Fruit fly (Drosophila melanogaster) whole organism, embryonic: Measurements from ENCODE around the gene CG15641.

ENCODE experiments used
- CG10267 ChIP-seq: fragments of 200-800 bp; sonication (Bioruptor generic); optimal IDR thresholded peaks from 2 replicates; lab custom pipeline; 2018; ENCODE audit warnings: missing biosample characterization, mild to moderate bottlenecking, missing genetic modification characterization, moderate library complexity
- CG11723 ChIP-seq: fragments of 200-800 bp; sonication (Bioruptor generic); optimal IDR thresholded peaks from 2 replicates; lab custom pipeline; 2017; ENCODE audit warnings: missing biosample characterization, mild to moderate bottlenecking, missing genetic modification characterization
- CG13287 ChIP-seq: fragments of 200-800 bp; sonication (Bioruptor generic); IDR thresholded peaks from 2 replicates; pipeline ENCODE4 v1.3.6; 2022; ENCODE audit warnings: missing biosample characterization, missing genetic modification characterization; ENCODE audit not compliant: partially characterized antibody
- CG13775 ChIP-seq: fragments of 200-800 bp; sonication (Bioruptor generic); optimal IDR thresholded peaks from 3 replicates; lab custom pipeline; 2017; ENCODE audit warnings: missing biosample characterization, mild to moderate bottlenecking, missing genetic modification characterization
- CG14860 ChIP-seq: fragments of 200-800 bp; sonication (Bioruptor generic); IDR thresholded peaks from 3 replicates; pipeline ENCODE4 v1.3.6; 2022; ENCODE audit warnings: missing biosample characterization, missing genetic modification characterization; ENCODE audit not compliant: partially characterized antibody
- CG15479 ChIP-seq: fragments of 200-800 bp; sonication (Bioruptor generic); optimal IDR thresholded peaks from 3 replicates; lab custom pipeline; 2019; ENCODE audit warnings: missing biosample characterization, mild to moderate bottlenecking, missing genetic modification characterization, moderate library complexity
- CG15514 ChIP-seq: fragments of 200-800 bp; sonication (Bioruptor generic); optimal IDR thresholded peaks from 3 replicates; lab custom pipeline; 2017; ENCODE audit warnings: missing biosample characterization, missing genetic modification characterization, mild to moderate bottlenecking, moderate library complexity, missing genetic modification reagents
- CG15601 ChIP-seq: fragments of 200-800 bp; sonication (Bioruptor generic); optimal IDR thresholded peaks from 3 replicates; lab custom pipeline; 2019; ENCODE audit warnings: missing biosample characterization, mild to moderate bottlenecking, missing genetic modification characterization, moderate library complexity
- CG2129 ChIP-seq: fragments of 200-800 bp; sonication (Bioruptor generic); IDR thresholded peaks from 2 replicates; pipeline ENCODE4 v1.3.6; 2022; ENCODE audit warnings: missing biosample characterization, missing genetic modification characterization; ENCODE audit not compliant: partially characterized antibody
- CG30020 ChIP-seq: fragments of 200-800 bp; optimal IDR thresholded peaks from 2 replicates; lab custom pipeline; 2019; ENCODE audit warnings: missing biosample characterization, mild to moderate bottlenecking, missing genetic modification characterization, moderate library complexity
- CG30431 ChIP-seq: fragments of 200-800 bp; sonication (Bioruptor generic); optimal IDR thresholded peaks from 2 replicates; lab custom pipeline; 2017; ENCODE audit warnings: missing biosample characterization, missing genetic modification characterization
- CG31441 ChIP-seq: fragments of 200-800 bp; sonication (Bioruptor generic); IDR thresholded peaks from 2 replicates; pipeline ENCODE4 v1.3.6; 2022; ENCODE audit warnings: missing biosample characterization, missing genetic modification characterization
- CG3163 ChIP-seq: fragments of 200-800 bp; sonication (Bioruptor generic); optimal IDR thresholded peaks from 3 replicates; lab custom pipeline; 2016; ENCODE audit warnings: missing biosample characterization, missing genetic modification characterization
- CG34422 ChIP-seq: fragments of 200-800 bp; sonication (Bioruptor generic); IDR thresholded peaks from 3 replicates; pipeline ENCODE4 v1.3.6; 2022; ENCODE audit warnings: missing biosample characterization, missing genetic modification characterization
- CG3995 ChIP-seq: fragments of 200-800 bp; sonication (Bioruptor generic); optimal IDR thresholded peaks from 3 replicates; lab custom pipeline; 2016; ENCODE audit warnings: missing biosample characterization, missing genetic modification characterization
- CG4424 ChIP-seq: fragments of 200-800 bp; sonication (Bioruptor generic); optimal IDR thresholded peaks from 3 replicates; lab custom pipeline; 2016; ENCODE audit warnings: missing biosample characterization, missing genetic modification characterization
- CG6791 ChIP-seq: fragments of 200-800 bp; sonication (Bioruptor generic); IDR thresholded peaks from 3 replicates; pipeline ENCODE4 v1.3.6; 2022; ENCODE audit warnings: missing biosample characterization, missing genetic modification characterization; ENCODE audit not compliant: partially characterized antibody
- CG7556 ChIP-seq: fragments of 200-800 bp; sonication (Bioruptor generic); optimal IDR thresholded peaks from 2 replicates; lab custom pipeline; 2017; ENCODE audit warnings: missing biosample characterization, mild to moderate bottlenecking, missing genetic modification characterization
- CG8944 ChIP-seq: fragments of 200-800 bp; sonication (Bioruptor generic); optimal IDR thresholded peaks from 3 replicates; lab custom pipeline; 2016; ENCODE audit warnings: missing biosample characterization, missing genetic modification characterization
- Chrac-16 ChIP-seq: fragments of 200-800 bp; sonication (Bioruptor generic); optimal IDR thresholded peaks from 3 replicates; lab custom pipeline; 2016; ENCODE audit warnings: missing biosample characterization, missing genetic modification characterization
- Deaf1 ChIP-seq: fragments of 200-800 bp; optimal IDR thresholded peaks from 3 replicates; lab custom pipeline; 2019; ENCODE audit warnings: missing biosample characterization, mild to moderate bottlenecking, missing genetic modification characterization, moderate library complexity
- Dll ChIP-seq: fragments of 200-800 bp; sonication (Bioruptor generic); IDR thresholded peaks from 4 replicates; pipeline ENCODE4 v1.3.6; 2022; ENCODE audit warnings: missing biosample characterization, missing genetic modification characterization; ENCODE audit not compliant: partially characterized antibody
- Dp ChIP-seq: fragments of 200-800 bp; sonication (Bioruptor generic); optimal IDR thresholded peaks from 2 replicates; lab custom pipeline; 2018; ENCODE audit warnings: missing biosample characterization, mild to moderate bottlenecking, missing genetic modification characterization, moderate library complexity
- Ets97D ChIP-seq: fragments of 200-800 bp; sonication (Bioruptor generic); optimal IDR thresholded peaks from 3 replicates; lab custom pipeline; 2016; ENCODE audit warnings: missing biosample characterization, missing genetic modification characterization
- Gsc ChIP-seq: fragments of 200-800 bp; sonication (Bioruptor generic); IDR thresholded peaks from 2 replicates; pipeline ENCODE4 v1.3.6; 2022; ENCODE audit warnings: missing biosample characterization, missing genetic modification characterization
- Hmr ChIP-seq: fragments of 200-800 bp; sonication (Bioruptor generic); optimal IDR thresholded peaks from 3 replicates; lab custom pipeline; 2017; ENCODE audit warnings: mild to moderate bottlenecking, missing biosample characterization, missing genetic modification reagents, missing genetic modification characterization
- Hr51 ChIP-seq, 2 experiments: fragments of 200-800 bp; sonication (Bioruptor generic); optimal IDR thresholded peaks; 2 replicates in 1 of 2; 3 replicates in 1 of 2; lab custom pipeline; 2016 to 2018; ENCODE audit warnings: missing biosample characterization in 2 of 2, missing genetic modification characterization in 2 of 2, mild to moderate bottlenecking in 1 of 2, moderate library complexity in 1 of 2
- Myb ChIP-seq: fragments of 200-800 bp; sonication (Bioruptor generic); optimal IDR thresholded peaks from 2 replicates; lab custom pipeline; 2016; ENCODE audit warnings: missing biosample characterization, missing genetic modification characterization
- Trl ChIP-seq, 3 experiments: fragments of >200 bp in 2 of 3; fragments of 200-800 bp in 1 of 3; sonication (Bioruptor generic) in 1 of 3; optimal IDR thresholded peaks; 2 replicates in 1 of 3; 3 replicates in 2 of 3; lab custom pipeline; 2016 to 2017; ENCODE audit warnings: missing biosample characterization in 1 of 3, missing genetic modification characterization in 1 of 3
- Xbp1 ChIP-seq: fragments of 200-800 bp; sonication (Bioruptor generic); optimal IDR thresholded peaks from 3 replicates; lab custom pipeline; 2016; ENCODE audit warnings: missing biosample characterization, mild to moderate bottlenecking, missing genetic modification characterization
- amos ChIP-seq: fragments of 200-800 bp; sonication (Bioruptor generic); IDR thresholded peaks from 2 replicates; pipeline ENCODE4 v1.3.6; 2022; ENCODE audit warnings: missing biosample characterization, missing genetic modification characterization; ENCODE audit not compliant: partially characterized antibody
- aop ChIP-seq: fragments of 200-800 bp; sonication (Bioruptor generic); IDR thresholded peaks from 2 replicates; pipeline ENCODE4 v1.3.6; 2022; ENCODE audit warnings: missing biosample characterization, missing genetic modification characterization
- ase ChIP-seq: fragments of 200-800 bp; sonication (Bioruptor generic); IDR thresholded peaks from 3 replicates; pipeline ENCODE4 v1.3.6; 2022; ENCODE audit warnings: missing biosample characterization, missing genetic modification characterization
- ato ChIP-seq: fragments of 200-800 bp; sonication (Bioruptor generic); IDR thresholded peaks from 2 replicates; pipeline ENCODE4 v1.3.6; 2022; ENCODE audit warnings: missing biosample characterization, missing genetic modification characterization; ENCODE audit not compliant: partially characterized antibody
- dmrt99B ChIP-seq: fragments of 200-800 bp; sonication (Bioruptor generic); optimal IDR thresholded peaks from 2 replicates; lab custom pipeline; 2018; ENCODE audit warnings: missing biosample characterization, mild to moderate bottlenecking, missing genetic modification characterization, moderate library complexity
- her ChIP-seq: fragments of 200-800 bp; sonication (Bioruptor generic); optimal IDR thresholded peaks from 2 replicates; lab custom pipeline; 2016; ENCODE audit warnings: missing biosample characterization, missing genetic modification characterization
- hth ChIP-seq: fragments of >200 bp; optimal IDR thresholded peaks from 2 replicates; lab custom pipeline; 2017; ENCODE audit warnings: inconsistent platforms
- lilli ChIP-seq: fragments of 200-800 bp; sonication (Bioruptor generic); optimal IDR thresholded peaks from 3 replicates; lab custom pipeline; 2016; ENCODE audit warnings: missing biosample characterization, missing genetic modification characterization
- lmd ChIP-seq: fragments of 200-800 bp; sonication (Bioruptor generic); IDR thresholded peaks from 2 replicates; pipeline ENCODE4 v1.3.6; 2022; ENCODE audit warnings: missing biosample characterization, missing genetic modification characterization
- onecut ChIP-seq: fragments of 200-800 bp; sonication (Bioruptor generic); IDR thresholded peaks from 2 replicates; pipeline ENCODE4 v1.3.6; 2022; ENCODE audit warnings: missing biosample characterization, missing genetic modification characterization
- org-1 ChIP-seq: fragments of 200-800 bp; sonication (Bioruptor generic); optimal IDR thresholded peaks from 2 replicates; lab custom pipeline; 2017; ENCODE audit warnings: missing biosample characterization, missing genetic modification characterization
- pho ChIP-seq: fragments of 200-800 bp; sonication (Bioruptor generic); optimal IDR thresholded peaks from 2 replicates; lab custom pipeline; 2016; ENCODE audit warnings: missing biosample characterization, missing genetic modification characterization
- pzg ChIP-seq: fragments of 200-800 bp; sonication (Bioruptor generic); optimal IDR thresholded peaks from 3 replicates; lab custom pipeline; 2018; ENCODE audit warnings: missing biosample characterization, mild to moderate bottlenecking, missing genetic modification characterization, moderate library complexity
- schlank ChIP-seq: fragments of 200-800 bp; sonication (Bioruptor generic); optimal IDR thresholded peaks from 2 replicates; lab custom pipeline; 2018; ENCODE audit warnings: missing biosample characterization, mild to moderate bottlenecking, missing genetic modification characterization
- seq ChIP-seq: fragments of 200-800 bp; sonication (Bioruptor generic); IDR thresholded peaks from 2 replicates; pipeline ENCODE4 v1.3.6; 2022; ENCODE audit warnings: missing biosample characterization, missing genetic modification characterization
- sisA ChIP-seq: fragments of 200-800 bp; sonication (Bioruptor generic); IDR thresholded peaks from 2 replicates; pipeline ENCODE4 v1.3.6; 2022; ENCODE audit warnings: missing biosample characterization, missing genetic modification characterization
- unc-4 ChIP-seq: fragments of 200-800 bp; sonication (Bioruptor generic); IDR thresholded peaks from 2 replicates; pipeline ENCODE4 v1.3.6; 2022; ENCODE audit warnings: missing biosample characterization, missing genetic modification characterization; ENCODE audit not compliant: partially characterized antibody

Gene CG15641

dm6 chrX:15449490-15450326, 18.0 kb upstream of the CG15641 start, which contains the start of the genes Scamp and Ahcy (continued):
- TF ChIP-seq CG14860 (GFP tag; lab: Robert Waterston, UW) (peak; percentile 53; the same call in 2 of the 3 replicates), CG4424 (GFP tag; lab: Kevin White, UChicago) (no peak), CG30020 (tag; lab: Kevin White, UChicago) (peak; percentile 38), CG15514 (GFP tag; lab: Kevin White, UChicago) (peak; percentile 99), Gsc (GFP tag; lab: Robert Waterston, UW) (no peak), pho (peak; percentile 4), hth (lab: Kevin White, UChicago) (no peak), Hr51 (GFP tag; optimal IDR thresholded peaks at IDR 0.05; lab: Kevin White, UChicago) (peak in 1 of 2 experiments; percentile 11), CG10267 (tag; lab: Kevin White, UChicago) (peak; percentile 39), CG6791 (GFP tag; lab: Robert Waterston, UW) (0 out of 3 replicates have a peak, but pooled peaks have one; percentile 30), CG34422 (GFP tag; lab: Robert Waterston, UW) (no peak), Dp (peak; percentile 50), her (GFP tag; lab: Kevin White, UChicago) (no peak), CG3163 (GFP tag; lab: Kevin White, UChicago) (no peak), Myb (peak; percentile 22), org-1 (no peak), CG2129 (GFP tag; lab: Robert Waterston, UW) (0 out of 2 replicates have a peak, but pooled peaks have one; percentile 17), onecut (GFP tag; lab: Robert Waterston, UW) (no peak), unc-4 (GFP tag; lab: Robert Waterston, UW) (peak; percentile 55; the same call in 1 of the 2 replicates), aop (no peak), CG8944 (GFP tag; lab: Kevin White, UChicago) (no peak), dmrt99B (no peak), Hmr (GFP tag; lab: Kevin White, UChicago) (peak; percentile 24), CG13287 (GFP tag; lab: Robert Waterston, UW) (peak; percentile 59), CG3995 (GFP tag; lab: Kevin White, UChicago) (peak; percentile 16), Dll (GFP tag; lab: Robert Waterston, UW) (peak; percentile 57; the same call in 2 of the 4 replicates), seq (no peak), CG13775 (GFP tag; lab: Kevin White, UChicago) (peak; percentile 22), lmd (GFP tag; lab: Robert Waterston, UW) (no peak), Ets97D (GFP tag; lab: Kevin White, UChicago) (peak; percentile 15), CG15479 (GFP tag; lab: Kevin White, UChicago) (no peak), CG11723 (GFP tag; lab: Kevin White, UChicago) (no peak), CG15601 (no peak), Xbp1 (GFP tag; lab: Kevin White, UChicago) (peak; percentile 16), ase (GFP tag; lab: Robert Waterston, UW) (no peak), lilli (peak; percentile 38), schlank (tag; lab: Kevin White, UChicago) (no peak), CG7556 (GFP tag; lab: Kevin White, UChicago) (peak; percentile 27), sisA (GFP tag; lab: Robert Waterston, UW) (no peak), Chrac-16 (GFP tag; lab: Kevin White, UChicago) (peak; percentile 2), ato (GFP tag; lab: Robert Waterston, UW) (peak; percentile 14; the same call in 1 of the 2 replicates), CG31441 (GFP tag; lab: Robert Waterston, UW) (0 out of 2 replicates have a peak, but pooled peaks have one; percentile 30), CG30431 (no peak), amos (GFP tag; lab: Robert Waterston, UW) (peak; percentile 44; the same call in 1 of the 2 replicates), Trl (optimal IDR thresholded peaks at IDR 0.05; lab: Kevin White, UChicago) (peak; percentile 11 to 35), Trl (GFP tag; optimal IDR thresholded peaks at IDR 0.05; lab: Kevin White, UChicago) (no peak), pzg (GFP tag; lab: Kevin White, UChicago) (peak; percentile 26), Deaf1 (peak; percentile 4)
